Worm (Caenorhabditis elegans): ENCODE results near the gene clec-4.

ce11 chrII:12577754-12578153 lies 3.2 kb downstream of the clec-4 start, which contains the start of gene clec-8:
- TF ChIP-seq unc-130 (GFP tag; optimal IDR thresholded peaks at IDR 0.05), result no peak
- no peak for TF ChIP-seq zim-3 (tag; optimal IDR thresholded peaks at IDR 0.05)
- TF ChIP-seq hmg-20 (GFP tag; IDR thresholded peaks at IDR 0.05), result no peak
- no peak for TF ChIP-seq ztf-25 (GFP tag; IDR thresholded peaks at IDR 0.05)
- no peak for TF ChIP-seq F23B12.7 (tag; optimal IDR thresholded peaks at IDR 0.05; ENCODE audit: insufficient read depth)
- no peak for TF ChIP-seq tbp1 (GFP tag; optimal IDR thresholded peaks at IDR 0.05)
- no peak for TF ChIP-seq let-526 (GFP tag; IDR thresholded peaks at IDR 0.05)
- no peak for TF ChIP-seq F37B4.10 (GFP tag; IDR thresholded peaks at IDR 0.05)

All from whole organism, young adult.